Worm (Caenorhabditis elegans): Measurements from ENCODE around the gene cyp-31A2.

cyp-31A2 gene

DNA sequence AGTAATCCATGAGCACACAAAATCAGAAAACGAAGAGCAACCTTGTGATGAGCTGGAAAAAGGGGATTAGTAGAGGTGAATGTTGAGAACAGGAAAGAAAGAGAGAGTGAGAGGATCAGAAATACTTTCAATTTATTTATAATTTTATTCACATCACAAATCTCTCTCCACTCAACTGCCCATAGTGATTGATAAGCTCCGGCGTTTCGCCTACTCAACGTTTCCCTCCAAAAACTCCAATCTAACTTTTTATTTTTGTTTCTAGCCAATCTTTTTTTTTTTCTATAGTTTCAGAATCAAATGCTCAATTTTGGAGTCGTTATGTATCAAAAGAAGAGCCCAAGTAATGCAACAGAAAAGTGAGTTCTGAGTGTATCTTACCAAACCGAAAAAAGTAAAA, 21.7 kb downstream of the cyp-31A2 start, which contains the start of gene kin-4:
TSS of gene kin-4 (plus strand) at position 301 of the 400 bp plus-strand sequence.
- no peak for TF ChIP-seq T22C8.4 (GFP tag; IDR thresholded peaks at IDR 0.05)
- TF ChIP-seq klf-2 (GFP tag; conservative IDR thresholded peaks at IDR 0.05), result no peak
- no peak for TF ChIP-seq ref-1 (GFP tag; conservative IDR thresholded peaks at IDR 0.05)
- no peak for TF ChIP-seq ztf-23 (GFP tag; IDR thresholded peaks at IDR 0.05)
- no peak for TF ChIP-seq tab-1 (GFP tag; IDR thresholded peaks at IDR 0.05)
- TF ChIP-seq flt-1 (GFP tag; IDR thresholded peaks at IDR 0.05), result no peak
- TF ChIP-seq ztf-29 (GFP tag; IDR thresholded peaks at IDR 0.05), result no peak

- no peak for TF ChIP-seq ztf-23 (GFP tag; IDR thresholded peaks at IDR 0.05)
- no peak for TF ChIP-seq med-1 (GFP tag; optimal IDR thresholded peaks at IDR 0.05; ENCODE audit: insufficient read depth)
- no peak for TF ChIP-seq ref-1 (GFP tag; conservative IDR thresholded peaks at IDR 0.05)
- no peak for TF ChIP-seq tab-1 (GFP tag; IDR thresholded peaks at IDR 0.05)
- TF ChIP-seq ztf-29 (GFP tag; IDR thresholded peaks at IDR 0.05), result no peak
- TF ChIP-seq klf-2 (GFP tag; conservative IDR thresholded peaks at IDR 0.05), result no peak
- no peak for TF ChIP-seq flt-1 (GFP tag; IDR thresholded peaks at IDR 0.05)
- no peak for TF ChIP-seq T22C8.4 (GFP tag; IDR thresholded peaks at IDR 0.05)
Measured at ce11 chrIV:11431448-11431847, 27.7 kb downstream of the cyp-31A2 start.

- TF ChIP-seq ref-1 (GFP tag; conservative IDR thresholded peaks at IDR 0.05) (no peak), klf-2 (GFP tag; conservative IDR thresholded peaks at IDR 0.05) (no peak), ztf-23 (GFP tag; IDR thresholded peaks at IDR 0.05) (no peak), cog-1 (tag; optimal IDR thresholded peaks at IDR 0.05) (no peak), flt-1 (GFP tag; IDR thresholded peaks at IDR 0.05) (no peak), tab-1 (GFP tag; IDR thresholded peaks at IDR 0.05) (no peak), T22C8.4 (GFP tag; IDR thresholded peaks at IDR 0.05) (no peak), ztf-29 (GFP tag; IDR thresholded peaks at IDR 0.05) (no peak), med-1 (GFP tag; optimal IDR thresholded peaks at IDR 0.05; ENCODE audit: insufficient read depth) (no peak)
Measured at ce11 chrIV:11433709-11434108, 29.9 kb downstream of the cyp-31A2 start.

- TF ChIP-seq med-1 (GFP tag; optimal IDR thresholded peaks at IDR 0.05; ENCODE audit: insufficient read depth), result no peak
- no peak for TF ChIP-seq klf-2 (GFP tag; conservative IDR thresholded peaks at IDR 0.05)
- TF ChIP-seq T22C8.4 (GFP tag; IDR thresholded peaks at IDR 0.05), result no peak
- no peak for TF ChIP-seq ztf-29 (GFP tag; IDR thresholded peaks at IDR 0.05)
- TF ChIP-seq tab-1 (GFP tag; IDR thresholded peaks at IDR 0.05), result no peak
- TF ChIP-seq flt-1 (GFP tag; IDR thresholded peaks at IDR 0.05), result no peak
- TF ChIP-seq ref-1 (GFP tag; conservative IDR thresholded peaks at IDR 0.05), result no peak
- TF ChIP-seq ztf-23 (GFP tag; IDR thresholded peaks at IDR 0.05), result no peak
- no peak for TF ChIP-seq cog-1 (tag; optimal IDR thresholded peaks at IDR 0.05)
Measured at ce11 chrIV:11434575-11434974, 30.8 kb downstream of the cyp-31A2 start.

DNA sequence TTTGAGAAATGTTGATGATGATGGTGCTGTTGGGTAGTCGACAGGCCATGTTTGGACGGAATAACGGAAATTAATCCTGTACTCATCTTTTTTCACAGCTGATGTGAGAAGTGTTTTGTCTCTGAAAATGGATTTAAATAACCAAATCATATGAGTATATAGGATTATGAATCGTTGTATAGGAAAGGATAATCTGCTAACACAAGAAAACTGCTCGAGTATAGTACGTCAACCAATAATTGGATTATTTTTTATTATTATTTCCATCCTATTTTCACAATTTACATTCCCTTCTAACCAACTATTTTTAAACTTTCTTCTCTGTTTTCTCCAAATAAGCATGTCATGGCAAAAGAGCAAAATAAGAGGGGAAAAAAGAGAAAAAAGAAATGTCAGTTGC, 32.0 kb downstream of the cyp-31A2 start:
- TF ChIP-seq tab-1 (GFP tag; IDR thresholded peaks at IDR 0.05) (no peak), T22C8.4 (GFP tag; IDR thresholded peaks at IDR 0.05) (no peak), cog-1 (tag; optimal IDR thresholded peaks at IDR 0.05) (no peak), ztf-29 (GFP tag; IDR thresholded peaks at IDR 0.05) (no peak), ztf-23 (GFP tag; IDR thresholded peaks at IDR 0.05) (no peak)

ce11 chrIV:11438255-11438654, 34.5 kb downstream of the cyp-31A2 start:
- no peak for TF ChIP-seq T22C8.4 (GFP tag; IDR thresholded peaks at IDR 0.05)

- no peak for TF ChIP-seq T22C8.4 (GFP tag; IDR thresholded peaks at IDR 0.05)
- no peak for TF ChIP-seq cog-1 (tag; optimal IDR thresholded peaks at IDR 0.05)
- no peak for TF ChIP-seq ztf-23 (GFP tag; IDR thresholded peaks at IDR 0.05)
- TF ChIP-seq tab-1 (GFP tag; IDR thresholded peaks at IDR 0.05), result no peak
- TF ChIP-seq ztf-29 (GFP tag; IDR thresholded peaks at IDR 0.05), result no peak
- no peak for TF ChIP-seq ref-1 (GFP tag; conservative IDR thresholded peaks at IDR 0.05)
- no peak for TF ChIP-seq klf-2 (GFP tag; conservative IDR thresholded peaks at IDR 0.05)
- no peak for TF ChIP-seq med-1 (GFP tag; optimal IDR thresholded peaks at IDR 0.05; ENCODE audit: insufficient read depth)
- no peak for TF ChIP-seq flt-1 (GFP tag; IDR thresholded peaks at IDR 0.05)
Measured at ce11 chrIV:11452928-11453327, 49.2 kb downstream of the cyp-31A2 start.
